Worm (Caenorhabditis elegans): ENCODE results near the gene set-14.

Gene set-14

ce11 chrII:10798429-10798893 is 2.4 kb upstream of the set-14 start, which contains the start of gene npp-19 (continued):
- TF ChIP-seq nhr-11 (tag; optimal IDR thresholded peaks at IDR 0.05) (peak; percentile 8), nhr-28 (tag; optimal IDR thresholded peaks at IDR 0.05) (no peak), ceh-16 (tag; optimal IDR thresholded peaks at IDR 0.05) (no peak), snpc-4 (tag; optimal IDR thresholded peaks at IDR 0.05) (peak; percentile 40), lsy-12 (tag; optimal IDR thresholded peaks at IDR 0.05) (no peak), lin-15B (tag; optimal IDR thresholded peaks at IDR 0.05) (peak; percentile 59), nhr-67 (tag; optimal IDR thresholded peaks at IDR 0.05) (no peak), skn-1 (tag; optimal IDR thresholded peaks at IDR 0.05) (peak; percentile 50), mml-1 (tag; optimal IDR thresholded peaks at IDR 0.05) (no peak), fkh-2 (tag; optimal IDR thresholded peaks at IDR 0.05) (no peak)

- no peak for TF ChIP-seq elt-1 (tag; optimal IDR thresholded peaks at IDR 0.05)
- TF ChIP-seq nhr-23 (tag; optimal IDR thresholded peaks at IDR 0.05) = no peak
- TF ChIP-seq egl-5 (tag; optimal IDR thresholded peaks at IDR 0.05) = no peak
- no peak for TF ChIP-seq nfya-1 (tag; optimal IDR thresholded peaks at IDR 0.05; ENCODE audit: insufficient read depth)
- TF ChIP-seq ceh-9 (tag; optimal IDR thresholded peaks at IDR 0.05) = no peak
- TF ChIP-seq unc-39 (tag; optimal IDR thresholded peaks at IDR 0.05) = no peak
- no peak for TF ChIP-seq sea-2 (GFP tag; optimal IDR thresholded peaks at IDR 0.05)
Measured at ce11 chrII:10793393-10793792, 2.7 kb downstream of the set-14 start, which contains the start of gene vps-11. TSS of gene vps-11 (minus strand) at chrII:10793493.

- no peak for TF ChIP-seq nfya-1 (tag; optimal IDR thresholded peaks at IDR 0.05; ENCODE audit: insufficient read depth)
- no peak for TF ChIP-seq ceh-16 (tag; optimal IDR thresholded peaks at IDR 0.05)
- no peak for TF ChIP-seq ztf-4 (tag; optimal IDR thresholded peaks at IDR 0.05)
- TF ChIP-seq ama-1 (optimal IDR thresholded peaks at IDR 0.05) = no peak
- no peak for TF ChIP-seq lin-15B (tag; optimal IDR thresholded peaks at IDR 0.05)
- no peak for TF ChIP-seq fos-1 (tag; optimal IDR thresholded peaks at IDR 0.05)
- no peak for TF ChIP-seq tbx-2 (tag; optimal IDR thresholded peaks at IDR 0.05)
- no peak for TF ChIP-seq daf-12 (tag; optimal IDR thresholded peaks at IDR 0.05)
- TF ChIP-seq ztf-11 (tag; optimal IDR thresholded peaks at IDR 0.05) = no peak
- no peak for TF ChIP-seq lin-39 (tag; optimal IDR thresholded peaks at IDR 0.05)
- no peak for TF ChIP-seq unc-39 (tag; optimal IDR thresholded peaks at IDR 0.05)
- no peak for TF ChIP-seq ceh-28 (tag; optimal IDR thresholded peaks at IDR 0.05)
- TF ChIP-seq lsy-12 (tag; optimal IDR thresholded peaks at IDR 0.05) = no peak
- TF ChIP-seq R02D3.7 (tag; optimal IDR thresholded peaks at IDR 0.05) = no peak
- no peak for TF ChIP-seq eor-1 (tag; optimal IDR thresholded peaks at IDR 0.05)
- TF ChIP-seq jun-1 (tag; optimal IDR thresholded peaks at IDR 0.05) = no peak
Measured at ce11 chrII:10792611-10793010, 3.5 kb downstream of the set-14 start.

ce11 chrII:10787240-10787639 is 8.9 kb downstream of the set-14 start, which contains the start of gene tag-209:
TSS of gene tag-209 (plus strand) at chrII:10787312.
- no peak for TF ChIP-seq nhr-43 (tag; optimal IDR thresholded peaks at IDR 0.05; ENCODE audit: poor library complexity, severe bottlenecking)
- TF ChIP-seq unc-39 (tag; optimal IDR thresholded peaks at IDR 0.05) = no peak
- no peak for TF ChIP-seq unc-62 (GFP tag; optimal IDR thresholded peaks at IDR 0.05)

ce11 chrII:10784780-10785463 is 11.2 kb downstream of the set-14 start, which contains the start of gene cdl-1:
TSS of gene cdl-1 (plus strand) at chrII:10785452.
- TF ChIP-seq pqm-1 (tag; optimal IDR thresholded peaks at IDR 0.05) (peak; percentile 12), nfya-1 (tag; optimal IDR thresholded peaks at IDR 0.05; ENCODE audit: insufficient read depth) (peak; percentile 69), elt-1 (tag; optimal IDR thresholded peaks at IDR 0.05) (no peak), nhr-25 (tag; optimal IDR thresholded peaks at IDR 0.05) (peak; percentile 67), nhr-23 (tag; optimal IDR thresholded peaks at IDR 0.05) (peak; percentile 73), pha-4 (tag; optimal IDR thresholded peaks at IDR 0.05) (peak; percentile 76), snpc-4 (tag; optimal IDR thresholded peaks at IDR 0.05) (peak; percentile 80), lin-15B (tag; optimal IDR thresholded peaks at IDR 0.05) (peak; percentile 75), lin-39 (tag; optimal IDR thresholded peaks at IDR 0.05) (peak; percentile 19), elt-2 (tag; optimal IDR thresholded peaks at IDR 0.05) (peak; percentile 59), egl-27 (tag; optimal IDR thresholded peaks at IDR 0.05) (no peak), hmg-11 (tag; optimal IDR thresholded peaks at IDR 0.05) (peak; percentile 39), nhr-28 (tag; optimal IDR thresholded peaks at IDR 0.05) (no peak), egl-5 (tag; optimal IDR thresholded peaks at IDR 0.05) (peak; percentile 8), nhr-67 (tag; optimal IDR thresholded peaks at IDR 0.05) (no peak), R02D3.7 (tag; optimal IDR thresholded peaks at IDR 0.05) (peak; percentile 23)

Data from whole organism, L3 larva.